Worm (Caenorhabditis elegans): ENCODE measurements around the gene sfxn-1.4.

sfxn-1.4 gene

ce11 chrII:11644535-11644934, 36.5 kb downstream of the sfxn-1.4 start:
- TF ChIP-seq T22C8.4 (GFP tag; IDR thresholded peaks at IDR 0.05) (no peak), med-1 (GFP tag; optimal IDR thresholded peaks at IDR 0.05; ENCODE audit: insufficient read depth) (no peak), tab-1 (GFP tag; IDR thresholded peaks at IDR 0.05) (no peak), ztf-23 (GFP tag; IDR thresholded peaks at IDR 0.05) (no peak), cog-1 (tag; optimal IDR thresholded peaks at IDR 0.05) (no peak), ref-1 (GFP tag; conservative IDR thresholded peaks at IDR 0.05) (no peak)

- TF ChIP-seq cog-1 (tag; optimal IDR thresholded peaks at IDR 0.05) (no peak), ref-1 (GFP tag; conservative IDR thresholded peaks at IDR 0.05) (no peak), flt-1 (GFP tag; IDR thresholded peaks at IDR 0.05) (no peak), med-1 (GFP tag; optimal IDR thresholded peaks at IDR 0.05; ENCODE audit: insufficient read depth) (no peak), ztf-23 (GFP tag; IDR thresholded peaks at IDR 0.05) (no peak), T22C8.4 (GFP tag; IDR thresholded peaks at IDR 0.05) (no peak), tab-1 (GFP tag; IDR thresholded peaks at IDR 0.05) (no peak), klf-2 (GFP tag; conservative IDR thresholded peaks at IDR 0.05) (no peak), ztf-29 (GFP tag; IDR thresholded peaks at IDR 0.05) (no peak)
Measured at ce11 chrII:11642736-11643135, 38.3 kb downstream of the sfxn-1.4 start.

ce11 chrII:11642025-11642424, 39.0 kb downstream of the sfxn-1.4 start:
- TF ChIP-seq klf-2 (GFP tag; conservative IDR thresholded peaks at IDR 0.05) = no peak
- no peak for TF ChIP-seq ref-1 (GFP tag; conservative IDR thresholded peaks at IDR 0.05)

ce11 chrII:11637817-11638216, 43.2 kb downstream of the sfxn-1.4 start:
- TF ChIP-seq klf-2 (GFP tag; conservative IDR thresholded peaks at IDR 0.05) = no peak
- no peak for TF ChIP-seq ztf-29 (GFP tag; IDR thresholded peaks at IDR 0.05)
- TF ChIP-seq ztf-23 (GFP tag; IDR thresholded peaks at IDR 0.05) = no peak
- TF ChIP-seq tab-1 (GFP tag; IDR thresholded peaks at IDR 0.05) = no peak
- no peak for TF ChIP-seq ref-1 (GFP tag; conservative IDR thresholded peaks at IDR 0.05)
- no peak for TF ChIP-seq flt-1 (GFP tag; IDR thresholded peaks at IDR 0.05)
- TF ChIP-seq cog-1 (tag; optimal IDR thresholded peaks at IDR 0.05) = no peak
- TF ChIP-seq med-1 (GFP tag; optimal IDR thresholded peaks at IDR 0.05; ENCODE audit: insufficient read depth) = no peak
- no peak for TF ChIP-seq T22C8.4 (GFP tag; IDR thresholded peaks at IDR 0.05)

- TF ChIP-seq med-1 (GFP tag; optimal IDR thresholded peaks at IDR 0.05; ENCODE audit: insufficient read depth) (no peak), ztf-29 (GFP tag; IDR thresholded peaks at IDR 0.05) (peak; percentile 22; the same call in 1 of the 2 replicates), klf-2 (GFP tag; conservative IDR thresholded peaks at IDR 0.05) (no peak), ztf-23 (GFP tag; IDR thresholded peaks at IDR 0.05) (0 out of 2 replicates have a peak, but pooled peaks have one; percentile 43), ref-1 (GFP tag; conservative IDR thresholded peaks at IDR 0.05) (no peak), T22C8.4 (GFP tag; IDR thresholded peaks at IDR 0.05) (no peak), cog-1 (tag; optimal IDR thresholded peaks at IDR 0.05) (peak; percentile 16), tab-1 (GFP tag; IDR thresholded peaks at IDR 0.05) (no peak), flt-1 (GFP tag; IDR thresholded peaks at IDR 0.05) (peak; percentile 60; the same call in 1 of the 2 replicates)
Measured at ce11 chrII:11637189-11637754, 43.8 kb downstream of the sfxn-1.4 start.

ce11 chrII:11636617-11637016, 44.4 kb downstream of the sfxn-1.4 start:
- TF ChIP-seq ztf-23 (GFP tag; IDR thresholded peaks at IDR 0.05) (no peak), tab-1 (GFP tag; IDR thresholded peaks at IDR 0.05) (no peak), med-1 (GFP tag; optimal IDR thresholded peaks at IDR 0.05; ENCODE audit: insufficient read depth) (no peak), T22C8.4 (GFP tag; IDR thresholded peaks at IDR 0.05) (no peak), cog-1 (tag; optimal IDR thresholded peaks at IDR 0.05) (no peak), klf-2 (GFP tag; conservative IDR thresholded peaks at IDR 0.05) (no peak), flt-1 (GFP tag; IDR thresholded peaks at IDR 0.05) (0 out of 2 replicates have a peak, but pooled peaks have one; percentile 16), ztf-29 (GFP tag; IDR thresholded peaks at IDR 0.05) (no peak)

- no peak for TF ChIP-seq med-1 (GFP tag; optimal IDR thresholded peaks at IDR 0.05; ENCODE audit: insufficient read depth)
- no peak; the same call in 1 of the 2 replicates for TF ChIP-seq ztf-29 (GFP tag; IDR thresholded peaks at IDR 0.05)
- peak; percentile 75 for TF ChIP-seq T22C8.4 (GFP tag; IDR thresholded peaks at IDR 0.05)
- peak; percentile 64; the same call in 1 of the 2 replicates for TF ChIP-seq ztf-23 (GFP tag; IDR thresholded peaks at IDR 0.05)
- TF ChIP-seq flt-1 (GFP tag; IDR thresholded peaks at IDR 0.05) = peak; percentile 49; the same call in 1 of the 2 replicates
- TF ChIP-seq klf-2 (GFP tag; conservative IDR thresholded peaks at IDR 0.05) = no peak
- peak; percentile 31 for TF ChIP-seq cog-1 (tag; optimal IDR thresholded peaks at IDR 0.05)
- no peak for TF ChIP-seq ref-1 (GFP tag; conservative IDR thresholded peaks at IDR 0.05)
- TF ChIP-seq tab-1 (GFP tag; IDR thresholded peaks at IDR 0.05) = 0 out of 2 replicates have a peak, but pooled peaks have one; percentile 41
Measured at ce11 chrII:11635745-11636161, 45.3 kb downstream of the sfxn-1.4 start.

- peak; percentile 83 for TF ChIP-seq T22C8.4 (GFP tag; IDR thresholded peaks at IDR 0.05)
- TF ChIP-seq ztf-29 (GFP tag; IDR thresholded peaks at IDR 0.05) = peak; percentile 71
- peak; percentile 93 for TF ChIP-seq cog-1 (tag; optimal IDR thresholded peaks at IDR 0.05)
- no peak for TF ChIP-seq ref-1 (GFP tag; conservative IDR thresholded peaks at IDR 0.05)
- peak; percentile 83; the same call in 1 of the 2 replicates for TF ChIP-seq ztf-23 (GFP tag; IDR thresholded peaks at IDR 0.05)
- 0 out of 2 replicates have a peak, but pooled peaks have one; percentile 40 for TF ChIP-seq klf-2 (GFP tag; conservative IDR thresholded peaks at IDR 0.05)
- TF ChIP-seq tab-1 (GFP tag; IDR thresholded peaks at IDR 0.05) = peak; percentile 75
- TF ChIP-seq flt-1 (GFP tag; IDR thresholded peaks at IDR 0.05) = peak; percentile 80
- no peak for TF ChIP-seq med-1 (GFP tag; optimal IDR thresholded peaks at IDR 0.05; ENCODE audit: insufficient read depth)
Measured at ce11 chrII:11634681-11635527, 46.1 kb downstream of the sfxn-1.4 start.

ce11 chrII:11634057-11634676, 46.9 kb downstream of the sfxn-1.4 start:
- 0 out of 2 replicates have a peak, but pooled peaks have one; percentile 75 for TF ChIP-seq tab-1 (GFP tag; IDR thresholded peaks at IDR 0.05)
- peak; percentile 55; the same call in 1 of the 2 replicates for TF ChIP-seq ztf-23 (GFP tag; IDR thresholded peaks at IDR 0.05)
- no peak for TF ChIP-seq klf-2 (GFP tag; conservative IDR thresholded peaks at IDR 0.05)
- peak; percentile 89 for TF ChIP-seq cog-1 (tag; optimal IDR thresholded peaks at IDR 0.05)
- no peak for TF ChIP-seq ref-1 (GFP tag; conservative IDR thresholded peaks at IDR 0.05)
- peak; percentile 80 for TF ChIP-seq flt-1 (GFP tag; IDR thresholded peaks at IDR 0.05)
- TF ChIP-seq T22C8.4 (GFP tag; IDR thresholded peaks at IDR 0.05) = peak; percentile 24; the same call in 1 of the 2 replicates
- no peak for TF ChIP-seq ztf-29 (GFP tag; IDR thresholded peaks at IDR 0.05)
